Worm (Caenorhabditis elegans) whole organism, L1 larva: ENCODE measurements around the gene R12H7.4.
A peak's percentile ranks its signal among the peaks of the same experiment; 100 is the strongest.

Source experiments
- C16A3.4 ChIP-seq: fragments of 150-350 bp; optimal IDR thresholded peaks from 2 replicates; lab custom pipeline; 2014; ENCODE audit warnings: missing biosample characterization, missing genetic modification characterization
- F16B12.6 ChIP-seq: fragments of 150-350 bp; optimal IDR thresholded peaks from 2 replicates; lab custom pipeline; 2014; ENCODE audit warnings: missing biosample characterization, missing genetic modification characterization
- alr-1 ChIP-seq: fragments of 200-800 bp; sonication (Bioruptor generic); optimal IDR thresholded peaks from 2 replicates; lab custom pipeline; 2018; ENCODE audit warnings: borderline replicate concordance, mild to moderate bottlenecking, missing genetic modification characterization, missing compliant biosample characterization
- ceh-8 ChIP-seq: fragments of 200-800 bp; sonication (Bioruptor generic); optimal IDR thresholded peaks from 2 replicates; lab custom pipeline; 2018; ENCODE audit warnings: mild to moderate bottlenecking, missing genetic modification characterization, moderate library complexity, missing compliant biosample characterization
- ceh-82 ChIP-seq, 3 experiments: fragments of 150-350 bp in 1 of 3; sonication (generic microtip) in 2 of 3; optimal IDR thresholded peaks; 2 replicates each; lab custom pipeline; 2014 to 2017; ENCODE audit warnings: missing biosample characterization in 3 of 3, missing genetic modification characterization in 3 of 3
- dpl-1 ChIP-seq, 3 experiments: fragments of 150-350 bp in 2 of 3; sonication (generic microtip) in 1 of 3; optimal IDR thresholded peaks; 2 replicates each; lab custom pipeline; 2014 to 2017; ENCODE audit warnings: missing biosample characterization in 3 of 3, missing genetic modification characterization in 3 of 3, missing genetic modification reagents in 3 of 3
- efl-1 ChIP-seq, 4 experiments: fragments of 150-350 bp; optimal IDR thresholded peaks in 3 of 4; peaks in 1 of 4; 1 replicate in 1 of 4; 2 replicates in 3 of 4; lab custom pipeline; 2014; ENCODE audit warnings: missing biosample characterization in 2 of 4, missing genetic modification characterization in 2 of 4, missing genetic modification reagents in 2 of 4
- efl-3 ChIP-seq: fragments of 200-800 bp; sonication (Bioruptor generic); optimal IDR thresholded peaks from 2 replicates; lab custom pipeline; 2018; ENCODE audit warnings: mild to moderate bottlenecking, missing genetic modification characterization, missing compliant biosample characterization
- egl-13 ChIP-seq: sonication (generic microtip); optimal IDR thresholded peaks from 2 replicates; lab custom pipeline; 2016; ENCODE audit warnings: missing genotype, missing genetic modification reagents, missing genetic modification characterization, missing compliant biosample characterization
- egl-27 ChIP-seq, 2 experiments: fragments of 150-350 bp in 1 of 2; sonication (generic microtip); optimal IDR thresholded peaks; 3 replicates each; lab custom pipeline; 2017 to 2018; ENCODE audit warnings: missing biosample characterization in 2 of 2, missing genetic modification characterization in 2 of 2, missing genetic modification reagents in 2 of 2
- elt-2 ChIP-seq: sonication (generic microtip); optimal IDR thresholded peaks from 2 replicates; lab custom pipeline; 2016; ENCODE audit warnings: missing genetic modification characterization, mild to moderate bottlenecking, inconsistent platforms, missing compliant biosample characterization, missing genetic modification reagents
- elt-3 ChIP-seq, 6 experiments: fragments of 150-350 bp in 1 of 6; sonication (generic microtip); optimal IDR thresholded peaks; 2 replicates each; lab custom pipeline; 2017 to 2018; ENCODE audit warnings: missing biosample characterization in 6 of 6, missing genetic modification characterization in 6 of 6, inconsistent platforms in 1 of 6
- ets-5 ChIP-seq: fragments of 200-800 bp; sonication (Bioruptor generic); IDR thresholded peaks from 2 replicates; pipeline ENCODE4 v1.3.6; 2022; ENCODE audit warnings: missing genetic modification characterization, missing compliant biosample characterization
- fkh-8 ChIP-seq: sonication (generic microtip); optimal IDR thresholded peaks from 2 replicates; lab custom pipeline; 2016; ENCODE audit warnings: mild to moderate bottlenecking, missing genetic modification characterization, missing compliant biosample characterization
- fos-1 ChIP-seq: fragments of 150-350 bp; optimal IDR thresholded peaks from 2 replicates; lab custom pipeline; 2014; ENCODE audit warnings: missing biosample characterization, missing genetic modification characterization
- grh-1 ChIP-seq: fragments of 200-800 bp; sonication (Bioruptor generic); IDR thresholded peaks from 2 replicates; pipeline ENCODE4 v1.3.6; 2022; ENCODE audit warnings: missing genetic modification reagents, missing genetic modification characterization, missing compliant biosample characterization
- hpl-2 ChIP-seq: fragments of 150-350 bp; optimal IDR thresholded peaks from 2 replicates; lab custom pipeline; 2014; ENCODE audit warnings: missing biosample characterization, missing genetic modification reagents, missing genetic modification characterization
- isw-1 ChIP-seq: fragments of 200-800 bp; sonication (Bioruptor generic); IDR thresholded peaks from 2 replicates; pipeline ENCODE4 v1.3.6; 2022; ENCODE audit warnings: missing genetic modification characterization, missing compliant biosample characterization
- lin-13 ChIP-seq: fragments of 150-350 bp; optimal IDR thresholded peaks from 2 replicates; lab custom pipeline; 2014; ENCODE audit warnings: missing biosample characterization, missing genetic modification reagents, missing genetic modification characterization
- lin-14 ChIP-seq: fragments of 200-800 bp; sonication (Bioruptor generic); optimal IDR thresholded peaks from 2 replicates; lab custom pipeline; 2018; ENCODE audit warnings: mild to moderate bottlenecking, missing genetic modification characterization, moderate library complexity, missing compliant biosample characterization
- lin-15B ChIP-seq: fragments of 150-350 bp; sonication (generic microtip); optimal IDR thresholded peaks from 3 replicates; lab custom pipeline; 2014; ENCODE audit warnings: missing biosample characterization, missing genetic modification characterization
- lin-39 ChIP-seq: fragments of 150-350 bp; optimal IDR thresholded peaks from 2 replicates; lab custom pipeline; 2014; ENCODE audit warnings: missing biosample characterization, missing genetic modification reagents, missing genetic modification characterization
- lir-3 ChIP-seq: sonication (generic microtip); optimal IDR thresholded peaks from 2 replicates; lab custom pipeline; 2016; ENCODE audit warnings: mild to moderate bottlenecking, missing genetic modification characterization, moderate library complexity, missing compliant biosample characterization; ENCODE audit not compliant: poor library complexity
- lsy-2 ChIP-seq, 2 experiments: fragments of 150-350 bp; optimal IDR thresholded peaks; 2 replicates each; lab custom pipeline; 2014; ENCODE audit warnings: missing biosample characterization in 2 of 2, missing genetic modification characterization in 2 of 2
- mab-9 ChIP-seq: fragments of 200-800 bp; sonication (Bioruptor generic); IDR thresholded peaks from 2 replicates; pipeline ENCODE4 v1.3.6; 2022; ENCODE audit warnings: missing genetic modification reagents, missing genetic modification characterization, missing compliant biosample characterization
- mdl-1 ChIP-seq, 2 experiments: fragments of 150-350 bp; optimal IDR thresholded peaks; 2 replicates each; lab custom pipeline; 2014 to 2017; ENCODE audit warnings: missing biosample characterization in 2 of 2, missing genetic modification characterization in 2 of 2, inconsistent platforms in 1 of 2
- mef-2 ChIP-seq: fragments of 150-350 bp; optimal IDR thresholded peaks from 2 replicates; lab custom pipeline; 2014; ENCODE audit warnings: missing biosample characterization, missing genetic modification characterization
- nhr-11 ChIP-seq: fragments of 150-350 bp; optimal IDR thresholded peaks from 2 replicates; lab custom pipeline; 2014; ENCODE audit warnings: missing biosample characterization, missing genetic modification characterization
- nhr-19 ChIP-seq: fragments of 200-800 bp; sonication (Bioruptor generic); conservative IDR thresholded peaks from 2 replicates; pipeline ENCODE4 v1.3.6; 2022; ENCODE audit warnings: missing genetic modification characterization, missing compliant biosample characterization
- nhr-20 ChIP-seq: sonication (generic microtip); optimal IDR thresholded peaks from 2 replicates; lab custom pipeline; 2016; ENCODE audit warnings: mild to moderate bottlenecking, missing genetic modification characterization, missing compliant biosample characterization
- nhr-237 ChIP-seq: fragments of 150-350 bp; optimal IDR thresholded peaks from 2 replicates; lab custom pipeline; 2014; ENCODE audit warnings: missing biosample characterization, missing genetic modification characterization
- nhr-28 ChIP-seq: fragments of 150-350 bp; optimal IDR thresholded peaks from 2 replicates; lab custom pipeline; 2014; ENCODE audit warnings: missing biosample characterization, missing genetic modification characterization
- nhr-47 ChIP-seq: sonication (generic microtip); optimal IDR thresholded peaks from 2 replicates; lab custom pipeline; 2016; ENCODE audit warnings: mild to moderate bottlenecking, missing genetic modification characterization, moderate library complexity, missing compliant biosample characterization
- nhr-71 ChIP-seq: sonication (generic microtip); optimal IDR thresholded peaks from 2 replicates; lab custom pipeline; 2016; ENCODE audit warnings: mild to moderate bottlenecking, missing genetic modification characterization, moderate library complexity, missing compliant biosample characterization
- nhr-77 ChIP-seq: fragments of 150-350 bp; optimal IDR thresholded peaks from 2 replicates; lab custom pipeline; 2014; ENCODE audit warnings: missing biosample characterization, missing genetic modification characterization
- nhr-90 ChIP-seq: sonication (generic microtip); optimal IDR thresholded peaks from 2 replicates; lab custom pipeline; 2016; ENCODE audit warnings: mild to moderate bottlenecking, missing genetic modification characterization, missing compliant biosample characterization; ENCODE audit not compliant: poor library complexity
- pag-3 ChIP-seq: sonication (generic microtip); optimal IDR thresholded peaks from 2 replicates; lab custom pipeline; 2017; ENCODE audit warnings: missing genetic modification characterization, mild to moderate bottlenecking, missing compliant biosample characterization, antibody characterized with exemption, borderline replicate concordance; ENCODE audit not compliant: insufficient read depth
- pax-3 ChIP-seq: fragments of 200-800 bp; sonication (Bioruptor generic); optimal IDR thresholded peaks from 2 replicates; lab custom pipeline; 2018; ENCODE audit warnings: mild to moderate bottlenecking, missing genetic modification characterization, moderate library complexity, missing compliant biosample characterization
- pqm-1 ChIP-seq: sonication (generic microtip); optimal IDR thresholded peaks from 3 replicates; lab custom pipeline; 2017; ENCODE audit warnings: missing biosample characterization, missing genetic modification characterization
- rnt-1 ChIP-seq: sonication (generic microtip); optimal IDR thresholded peaks from 2 replicates; lab custom pipeline; 2016; ENCODE audit warnings: mild to moderate bottlenecking, missing genetic modification characterization, moderate library complexity, missing compliant biosample characterization
- skn-1 ChIP-seq: fragments of 150-350 bp; optimal IDR thresholded peaks from 2 replicates; lab custom pipeline; 2014; ENCODE audit warnings: missing biosample characterization, missing genetic modification characterization
- snpc-4 ChIP-seq: fragments of 150-350 bp; optimal IDR thresholded peaks from 2 replicates; lab custom pipeline; 2014; ENCODE audit warnings: missing biosample characterization, missing genetic modification characterization
- snu-23 ChIP-seq: sonication (generic microtip); optimal IDR thresholded peaks from 2 replicates; lab custom pipeline; 2016; ENCODE audit warnings: missing genetic modification characterization, missing compliant biosample characterization
- sox-4 ChIP-seq: sonication (generic microtip); optimal IDR thresholded peaks from 2 replicates; lab custom pipeline; 2016; ENCODE audit warnings: missing genetic modification characterization, missing compliant biosample characterization
- sptf-1 ChIP-seq: fragments of 150-350 bp; optimal IDR thresholded peaks from 2 replicates; lab custom pipeline; 2014; ENCODE audit warnings: missing biosample characterization, missing genetic modification characterization
- sup-37 ChIP-seq: fragments of 200-800 bp; sonication (Bioruptor generic); optimal IDR thresholded peaks from 2 replicates; lab custom pipeline; 2018; ENCODE audit warnings: mild to moderate bottlenecking, missing genetic modification characterization, missing compliant biosample characterization
- swsn-7 ChIP-seq: sonication (generic microtip); optimal IDR thresholded peaks from 2 replicates; lab custom pipeline; 2016; ENCODE audit warnings: missing genetic modification characterization, missing compliant biosample characterization
- unc-130 ChIP-seq: fragments of 150-350 bp; optimal IDR thresholded peaks from 2 replicates; lab custom pipeline; 2017; ENCODE audit warnings: missing biosample characterization, missing genetic modification characterization, inconsistent platforms
- unc-62 ChIP-seq: fragments of 150-350 bp; optimal IDR thresholded peaks from 2 replicates; lab custom pipeline; 2014; ENCODE audit warnings: missing biosample characterization, missing genetic modification reagents, missing genetic modification characterization

R12H7.4 gene

DNA sequence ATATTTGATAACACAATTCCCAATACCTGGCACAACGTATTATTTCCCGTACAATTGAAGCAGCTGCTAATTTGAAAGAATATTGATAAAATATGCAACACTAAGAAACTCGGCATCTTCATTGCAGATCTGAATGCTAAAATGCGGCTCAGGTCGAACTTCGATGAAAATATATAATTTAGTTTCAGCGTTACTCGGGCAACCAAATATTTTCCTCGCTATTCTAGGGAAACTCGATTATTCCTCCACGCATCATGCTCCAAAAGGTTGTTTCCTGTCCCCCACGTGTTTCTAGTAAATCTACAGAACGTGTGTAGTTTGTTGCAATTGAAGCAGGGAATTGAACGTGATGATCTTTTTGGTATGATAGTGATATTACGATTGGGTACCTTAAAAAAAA is 32.2 kb downstream of the R12H7.4 start:
- TF ChIP-seq fkh-8 (tag; lab: Kevin White, UChicago): peak; percentile 39
- no peak for TF ChIP-seq skn-1 (tag; lab: Kevin White, UChicago)
- TF ChIP-seq nhr-71 (tag; lab: Kevin White, UChicago): peak; percentile 4

DNA sequence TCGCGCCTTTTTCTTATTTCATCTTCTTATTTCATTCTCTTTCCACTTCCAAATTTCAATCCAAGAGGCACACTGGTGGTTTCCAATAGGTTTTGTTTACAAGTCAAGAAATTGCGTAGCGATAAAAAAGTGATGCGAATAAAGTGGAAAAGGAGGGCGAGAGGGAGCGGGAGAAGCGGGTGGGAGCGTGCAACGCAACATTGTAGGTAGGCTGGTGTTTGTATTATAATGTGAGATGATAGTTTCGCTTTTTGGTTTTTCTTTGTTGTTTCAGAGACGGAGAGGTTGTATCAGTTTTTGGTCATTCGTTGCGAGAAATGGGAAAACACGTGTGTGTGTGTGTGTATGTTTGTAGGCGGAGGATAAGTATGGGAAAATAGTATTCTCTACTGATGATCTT is 33.3 kb downstream of the R12H7.4 start:
- TF ChIP-seq mab-9 (GFP tag; lab: Robert Waterston, UW): no peak
- no peak for TF ChIP-seq unc-62 (GFP tag; lab: Kevin White, UChicago)
- no peak for TF ChIP-seq snpc-4 (tag; lab: Kevin White, UChicago)
- TF ChIP-seq mef-2 (tag; lab: Kevin White, UChicago): no peak
- no peak for TF ChIP-seq sptf-1
- peak; percentile 53 for TF ChIP-seq C16A3.4
- peak; percentile 25 for TF ChIP-seq swsn-7 (tag; lab: Kevin White, UChicago)
- peak; percentile 74 for TF ChIP-seq nhr-71 (tag; lab: Kevin White, UChicago)
- no peak for TF ChIP-seq skn-1 (tag; lab: Kevin White, UChicago)
- TF ChIP-seq dpl-1 (GFP tag; optimal IDR thresholded peaks at IDR 0.05; lab: Kevin White, UChicago): peak in 1 of 3 experiments; percentile 7
- no peak for TF ChIP-seq ets-5 (GFP tag; lab: Robert Waterston, UW)
- peak; percentile 64 for TF ChIP-seq nhr-77 (tag; lab: Kevin White, UChicago)
- TF ChIP-seq hpl-2: no peak
- TF ChIP-seq lin-13: no peak
- TF ChIP-seq efl-1 (optimal IDR thresholded peaks at IDR 0.05; lab: Kevin White, UChicago): no peak
- no peak for TF ChIP-seq efl-1 (GFP tag; optimal IDR thresholded peaks at IDR 0.05 in 1 of 2; lab: Kevin White, UChicago)
- peak in 5 of 6 experiments; percentile 37 to 85 (median 79) for TF ChIP-seq elt-3 (tag; optimal IDR thresholded peaks at IDR 0.05; lab: Kevin White, UChicago)
- peak; percentile 75 for TF ChIP-seq snu-23 (GFP tag; lab: Kevin White, UChicago)
- no peak for TF ChIP-seq nhr-47 (tag; lab: Kevin White, UChicago)
- TF ChIP-seq egl-13: no peak
- TF ChIP-seq lir-3 (tag; lab: Kevin White, UChicago): no peak
- no peak for TF ChIP-seq pax-3
- no peak for TF ChIP-seq pqm-1
- peak; percentile 76 for TF ChIP-seq elt-2 (tag; lab: Kevin White, UChicago)
- peak; percentile 64 for TF ChIP-seq nhr-90
- peak in 1 of 3 experiments; percentile 6 for TF ChIP-seq ceh-82 (tag; optimal IDR thresholded peaks at IDR 0.05; lab: Kevin White, UChicago)
- TF ChIP-seq alr-1 (tag; lab: Kevin White, UChicago): no peak
- peak; percentile 63 for TF ChIP-seq unc-130
- peak; percentile 89 for TF ChIP-seq nhr-20 (tag; lab: Kevin White, UChicago)
- TF ChIP-seq isw-1 (GFP tag; lab: Robert Waterston, UW): no peak
- no peak for TF ChIP-seq sox-4
- peak; percentile 29; the same call in 1 of the 2 replicates for TF ChIP-seq nhr-19 (GFP tag; lab: Robert Waterston, UW)
- TF ChIP-seq rnt-1: peak; percentile 23
- TF ChIP-seq fos-1 (tag; lab: Kevin White, UChicago): no peak
- no peak for TF ChIP-seq efl-3
- no peak for TF ChIP-seq nhr-28
- TF ChIP-seq nhr-237 (tag; lab: Kevin White, UChicago): no peak
- 0 out of 2 replicates have a peak, but pooled peaks have one; percentile 7 for TF ChIP-seq grh-1 (GFP tag; lab: Robert Waterston, UW)
- TF ChIP-seq nhr-11: no peak
- TF ChIP-seq mdl-1 (tag; optimal IDR thresholded peaks at IDR 0.05; lab: Kevin White, UChicago): peak in 1 of 2 experiments; percentile 91
- TF ChIP-seq egl-27 (tag; optimal IDR thresholded peaks at IDR 0.05; lab: Kevin White, UChicago): peak; percentile 27 to 33
- peak in 1 of 2 experiments; percentile 30 for TF ChIP-seq lsy-2 (tag; optimal IDR thresholded peaks at IDR 0.05; lab: Kevin White, UChicago)
- TF ChIP-seq lin-39 (tag; lab: Kevin White, UChicago): no peak
- TF ChIP-seq ceh-8: no peak
- no peak for TF ChIP-seq sup-37
- TF ChIP-seq lin-15B (tag; lab: Kevin White, UChicago): no peak
- TF ChIP-seq lin-14 (GFP tag; lab: Kevin White, UChicago): peak; percentile 85
- no peak for TF ChIP-seq F16B12.6 (tag; lab: Kevin White, UChicago)
- no peak for TF ChIP-seq pag-3 (tag; lab: Kevin White, UChicago)
